Worm (Caenorhabditis elegans) whole organism, L1 larva: Measurements from ENCODE around the gene natc-2.

ENCODE experiments used
- C04F5.9 ChIP-seq: sonication (generic microtip); optimal IDR thresholded peaks from 2 replicates; lab custom pipeline; 2016; ENCODE audit warnings: missing genetic modification characterization, missing compliant biosample characterization
- F16B12.6 ChIP-seq: fragments of 150-350 bp; optimal IDR thresholded peaks from 2 replicates; lab custom pipeline; 2014; ENCODE audit warnings: missing biosample characterization, missing genetic modification characterization
- Y116A8C.19 ChIP-seq: sonication (generic microtip); optimal IDR thresholded peaks from 2 replicates; lab custom pipeline; 2016; ENCODE audit warnings: missing compliant biosample characterization, missing genetic modification characterization, borderline replicate concordance
- aly-2 ChIP-seq: fragments of 150-350 bp; optimal IDR thresholded peaks from 2 replicates; lab custom pipeline; 2014; ENCODE audit warnings: missing biosample characterization, missing genetic modification characterization
- ama-1 ChIP-seq: fragments of 150-350 bp; optimal IDR thresholded peaks from 2 replicates; lab custom pipeline; 2014
- ceh-88 ChIP-seq: fragments of 200-800 bp; sonication (Bioruptor generic); IDR thresholded peaks from 2 replicates; pipeline ENCODE4 v1.3.6; 2022; ENCODE audit warnings: missing genetic modification characterization, missing compliant biosample characterization
- ceh-90 ChIP-seq: sonication (generic microtip); optimal IDR thresholded peaks from 2 replicates; lab custom pipeline; 2016; ENCODE audit warnings: missing genetic modification characterization, missing compliant biosample characterization
- dsc-1 ChIP-seq: sonication (generic microtip); optimal IDR thresholded peaks from 2 replicates; lab custom pipeline; 2016; ENCODE audit warnings: mild to moderate bottlenecking, missing genetic modification characterization, missing compliant biosample characterization
- efl-3 ChIP-seq: fragments of 200-800 bp; sonication (Bioruptor generic); optimal IDR thresholded peaks from 2 replicates; lab custom pipeline; 2018; ENCODE audit warnings: mild to moderate bottlenecking, missing genetic modification characterization, missing compliant biosample characterization
- egl-27 ChIP-seq, 2 experiments: fragments of 150-350 bp in 1 of 2; sonication (generic microtip); optimal IDR thresholded peaks; 3 replicates each; lab custom pipeline; 2017 to 2018; ENCODE audit warnings: missing biosample characterization in 2 of 2, missing genetic modification characterization in 2 of 2, missing genetic modification reagents in 2 of 2
- elt-3 ChIP-seq, 6 experiments: fragments of 150-350 bp in 1 of 6; sonication (generic microtip); optimal IDR thresholded peaks; 2 replicates each; lab custom pipeline; 2017 to 2018; ENCODE audit warnings: missing biosample characterization in 6 of 6, missing genetic modification characterization in 6 of 6, inconsistent platforms in 1 of 6
- fkh-10 ChIP-seq: sonication (generic microtip); optimal IDR thresholded peaks from 2 replicates; lab custom pipeline; 2017; ENCODE audit warnings: missing biosample characterization, missing genetic modification reagents, missing genetic modification characterization
- fkh-4 ChIP-seq: sonication (generic microtip); optimal IDR thresholded peaks from 2 replicates; lab custom pipeline; 2016; ENCODE audit warnings: missing compliant biosample characterization, missing genetic modification characterization, borderline replicate concordance
- fos-1 ChIP-seq: fragments of 150-350 bp; optimal IDR thresholded peaks from 2 replicates; lab custom pipeline; 2014; ENCODE audit warnings: missing biosample characterization, missing genetic modification characterization
- grh-1 ChIP-seq: fragments of 200-800 bp; sonication (Bioruptor generic); IDR thresholded peaks from 2 replicates; pipeline ENCODE4 v1.3.6; 2022; ENCODE audit warnings: missing genetic modification reagents, missing genetic modification characterization, missing compliant biosample characterization
- hlh-17 ChIP-seq: fragments of 200-800 bp; sonication (Bioruptor generic); optimal IDR thresholded peaks from 2 replicates; lab custom pipeline; 2018; ENCODE audit warnings: missing genetic modification characterization, mild to moderate bottlenecking, missing compliant biosample characterization, moderate library complexity, borderline replicate concordance
- hlh-4 ChIP-seq: sonication (generic microtip); optimal IDR thresholded peaks from 2 replicates; lab custom pipeline; 2016; ENCODE audit warnings: mild to moderate bottlenecking, missing genetic modification characterization, missing compliant biosample characterization
- isw-1 ChIP-seq: fragments of 200-800 bp; sonication (Bioruptor generic); IDR thresholded peaks from 2 replicates; pipeline ENCODE4 v1.3.6; 2022; ENCODE audit warnings: missing genetic modification characterization, missing compliant biosample characterization
- lin-13 ChIP-seq: fragments of 150-350 bp; optimal IDR thresholded peaks from 2 replicates; lab custom pipeline; 2014; ENCODE audit warnings: missing biosample characterization, missing genetic modification reagents, missing genetic modification characterization
- lin-14 ChIP-seq: fragments of 200-800 bp; sonication (Bioruptor generic); optimal IDR thresholded peaks from 2 replicates; lab custom pipeline; 2018; ENCODE audit warnings: mild to moderate bottlenecking, missing genetic modification characterization, moderate library complexity, missing compliant biosample characterization
- lin-15B ChIP-seq: fragments of 150-350 bp; sonication (generic microtip); optimal IDR thresholded peaks from 3 replicates; lab custom pipeline; 2014; ENCODE audit warnings: missing biosample characterization, missing genetic modification characterization
- lin-35 ChIP-seq, 2 experiments: fragments of 150-350 bp; optimal IDR thresholded peaks; 2 replicates each; lab custom pipeline; 2014; ENCODE audit warnings: missing biosample characterization in 2 of 2, missing genetic modification characterization in 2 of 2, missing genetic modification reagents in 2 of 2
- lsy-2 ChIP-seq, 2 experiments: fragments of 150-350 bp; optimal IDR thresholded peaks; 2 replicates each; lab custom pipeline; 2014; ENCODE audit warnings: missing biosample characterization in 2 of 2, missing genetic modification characterization in 2 of 2
- mef-2 ChIP-seq: fragments of 150-350 bp; optimal IDR thresholded peaks from 2 replicates; lab custom pipeline; 2014; ENCODE audit warnings: missing biosample characterization, missing genetic modification characterization
- mep-1 ChIP-seq: fragments of 150-350 bp; optimal IDR thresholded peaks from 2 replicates; lab custom pipeline; 2014; ENCODE audit warnings: missing biosample characterization, missing genetic modification characterization
- nhr-11 ChIP-seq: fragments of 150-350 bp; optimal IDR thresholded peaks from 2 replicates; lab custom pipeline; 2014; ENCODE audit warnings: missing biosample characterization, missing genetic modification characterization
- nhr-12 ChIP-seq: sonication (generic microtip); optimal IDR thresholded peaks from 2 replicates; lab custom pipeline; 2017; ENCODE audit warnings: missing biosample characterization, missing genetic modification characterization
- nhr-20 ChIP-seq: sonication (generic microtip); optimal IDR thresholded peaks from 2 replicates; lab custom pipeline; 2016; ENCODE audit warnings: mild to moderate bottlenecking, missing genetic modification characterization, missing compliant biosample characterization
- nhr-237 ChIP-seq: fragments of 150-350 bp; optimal IDR thresholded peaks from 2 replicates; lab custom pipeline; 2014; ENCODE audit warnings: missing biosample characterization, missing genetic modification characterization
- nhr-47 ChIP-seq: sonication (generic microtip); optimal IDR thresholded peaks from 2 replicates; lab custom pipeline; 2016; ENCODE audit warnings: mild to moderate bottlenecking, missing genetic modification characterization, moderate library complexity, missing compliant biosample characterization
- nhr-71 ChIP-seq: sonication (generic microtip); optimal IDR thresholded peaks from 2 replicates; lab custom pipeline; 2016; ENCODE audit warnings: mild to moderate bottlenecking, missing genetic modification characterization, moderate library complexity, missing compliant biosample characterization
- nhr-76 ChIP-seq: sonication (generic microtip); optimal IDR thresholded peaks from 2 replicates; lab custom pipeline; 2017; ENCODE audit warnings: missing biosample characterization, missing genetic modification characterization
- nhr-84 ChIP-seq: sonication (generic microtip); optimal IDR thresholded peaks from 2 replicates; lab custom pipeline; 2017; ENCODE audit warnings: missing biosample characterization, missing genetic modification characterization
- nhr-90 ChIP-seq: sonication (generic microtip); optimal IDR thresholded peaks from 2 replicates; lab custom pipeline; 2016; ENCODE audit warnings: mild to moderate bottlenecking, missing genetic modification characterization, missing compliant biosample characterization; ENCODE audit not compliant: poor library complexity
- pag-3 ChIP-seq: sonication (generic microtip); optimal IDR thresholded peaks from 2 replicates; lab custom pipeline; 2017; ENCODE audit warnings: missing genetic modification characterization, mild to moderate bottlenecking, missing compliant biosample characterization, antibody characterized with exemption, borderline replicate concordance; ENCODE audit not compliant: insufficient read depth
- rnt-1 ChIP-seq: sonication (generic microtip); optimal IDR thresholded peaks from 2 replicates; lab custom pipeline; 2016; ENCODE audit warnings: mild to moderate bottlenecking, missing genetic modification characterization, moderate library complexity, missing compliant biosample characterization
- skn-1 ChIP-seq: fragments of 150-350 bp; optimal IDR thresholded peaks from 2 replicates; lab custom pipeline; 2014; ENCODE audit warnings: missing biosample characterization, missing genetic modification characterization
- snpc-4 ChIP-seq: fragments of 150-350 bp; optimal IDR thresholded peaks from 2 replicates; lab custom pipeline; 2014; ENCODE audit warnings: missing biosample characterization, missing genetic modification characterization
- sox-4 ChIP-seq: sonication (generic microtip); optimal IDR thresholded peaks from 2 replicates; lab custom pipeline; 2016; ENCODE audit warnings: missing genetic modification characterization, missing compliant biosample characterization
- swsn-7 ChIP-seq: sonication (generic microtip); optimal IDR thresholded peaks from 2 replicates; lab custom pipeline; 2016; ENCODE audit warnings: missing genetic modification characterization, missing compliant biosample characterization
- tbx-2 ChIP-seq: sonication (generic microtip); optimal IDR thresholded peaks from 2 replicates; lab custom pipeline; 2016; ENCODE audit warnings: missing genetic modification characterization, missing compliant biosample characterization
- tlp-1 ChIP-seq: fragments of 150-350 bp; optimal IDR thresholded peaks from 2 replicates; lab custom pipeline; 2014; ENCODE audit warnings: missing biosample characterization, missing genetic modification characterization
- unc-130 ChIP-seq: fragments of 150-350 bp; optimal IDR thresholded peaks from 2 replicates; lab custom pipeline; 2017; ENCODE audit warnings: missing biosample characterization, missing genetic modification characterization, inconsistent platforms
- unc-30 ChIP-seq: sonication (generic microtip); optimal IDR thresholded peaks from 2 replicates; lab custom pipeline; 2017; ENCODE audit warnings: missing biosample characterization, missing genetic modification characterization
- zag-1 ChIP-seq: fragments of 150-350 bp; optimal IDR thresholded peaks from 2 replicates; lab custom pipeline; 2014; ENCODE audit warnings: missing biosample characterization, missing genetic modification characterization
- zip-4 ChIP-seq: fragments of 200-800 bp; sonication (Bioruptor generic); optimal IDR thresholded peaks from 2 replicates; lab custom pipeline; 2018; ENCODE audit warnings: mild to moderate bottlenecking, missing genetic modification characterization, moderate library complexity, missing compliant biosample characterization
- ztf-11 ChIP-seq, 2 experiments: sonication (generic microtip); optimal IDR thresholded peaks; 2 replicates each; lab custom pipeline; 2016 to 2017; ENCODE audit warnings: missing genetic modification characterization in 2 of 2, missing biosample characterization in 1 of 2, missing compliant biosample characterization in 1 of 2

natc-2 gene

ce11 chrV:5259448-5259847 lies 14.4 kb upstream of the natc-2 start, which contains the start of gene srt-70:
TSS of gene srt-70 (minus strand) at chrV:5259548.
- no peak for TF ChIP-seq ceh-88 (GFP tag; lab: Robert Waterston, UW)
- no peak for TF ChIP-seq unc-30
- no peak for TF ChIP-seq ceh-90 (tag; lab: Kevin White, UChicago)
- no peak for TF ChIP-seq dsc-1 (tag; lab: Kevin White, UChicago)
- no peak for TF ChIP-seq grh-1
- TF ChIP-seq unc-130 (tag; lab: Kevin White, UChicago) = no peak
- TF ChIP-seq sox-4 (tag; lab: Kevin White, UChicago) = no peak
- no peak for TF ChIP-seq efl-3 (GFP tag; lab: Kevin White, UChicago)
- TF ChIP-seq aly-2 = no peak
- TF ChIP-seq, all 84 proteins: peak for 0

ce11 chrV:5262999-5263398 lies 10.9 kb upstream of the natc-2 start, which contains the start of gene cest-30:
TSS of gene cest-30 (minus strand) at chrV:5263099.
- TF ChIP-seq egl-27 (tag; optimal IDR thresholded peaks at IDR 0.05; lab: Kevin White, UChicago) = no peak
- no peak for TF ChIP-seq ama-1 (lab: Kevin White, UChicago)
- no peak for TF ChIP-seq nhr-71 (tag; lab: Kevin White, UChicago)
- TF ChIP-seq fkh-4 (tag; lab: Kevin White, UChicago) = no peak
- no peak for TF ChIP-seq lsy-2 (tag; optimal IDR thresholded peaks at IDR 0.05; lab: Kevin White, UChicago)
- TF ChIP-seq elt-3 (tag; optimal IDR thresholded peaks at IDR 0.05; lab: Kevin White, UChicago) = no peak
- no peak for TF ChIP-seq lin-14 (GFP tag; lab: Kevin White, UChicago)
- TF ChIP-seq fkh-10 = no peak
- no peak for TF ChIP-seq nhr-237 (tag; lab: Kevin White, UChicago)
- TF ChIP-seq snpc-4 (tag; lab: Kevin White, UChicago) = no peak
- no peak for TF ChIP-seq hlh-17
- TF ChIP-seq tlp-1 (tag; lab: Kevin White, UChicago) = no peak
- TF ChIP-seq mef-2 (tag; lab: Kevin White, UChicago) = no peak
- TF ChIP-seq nhr-20 = no peak
- TF ChIP-seq nhr-47 (tag; lab: Kevin White, UChicago) = no peak
- no peak for TF ChIP-seq pag-3 (tag; lab: Kevin White, UChicago)
- no peak for TF ChIP-seq swsn-7 (tag; lab: Kevin White, UChicago)
- TF ChIP-seq nhr-84 (tag; lab: Kevin White, UChicago) = no peak
- TF ChIP-seq Y116A8C.19 (tag; lab: Kevin White, UChicago) = no peak

- TF ChIP-seq skn-1 (tag; lab: Kevin White, UChicago) (no peak), hlh-17 (no peak), F16B12.6 (tag; lab: Kevin White, UChicago) (no peak), mep-1 (no peak), ceh-90 (tag; lab: Kevin White, UChicago) (no peak), lin-15B (tag; lab: Kevin White, UChicago) (no peak), nhr-90 (tag; lab: Kevin White, UChicago) (no peak), rnt-1 (no peak), ztf-11 (tag; optimal IDR thresholded peaks at IDR 0.05; lab: Kevin White, UChicago) (no peak), tbx-2 (no peak), nhr-47 (tag; lab: Kevin White, UChicago) (no peak), zip-4 (GFP tag; lab: Kevin White, UChicago) (no peak)
Observed at ce11 chrV:5265581-5265980, 8.3 kb upstream of the natc-2 start, which contains the start of the genes srt-69 and B0238.12. TSS of gene srt-69 (minus strand) at chrV:5265681. TSS of gene B0238.12 (plus strand) at chrV:5265844.

DNA sequence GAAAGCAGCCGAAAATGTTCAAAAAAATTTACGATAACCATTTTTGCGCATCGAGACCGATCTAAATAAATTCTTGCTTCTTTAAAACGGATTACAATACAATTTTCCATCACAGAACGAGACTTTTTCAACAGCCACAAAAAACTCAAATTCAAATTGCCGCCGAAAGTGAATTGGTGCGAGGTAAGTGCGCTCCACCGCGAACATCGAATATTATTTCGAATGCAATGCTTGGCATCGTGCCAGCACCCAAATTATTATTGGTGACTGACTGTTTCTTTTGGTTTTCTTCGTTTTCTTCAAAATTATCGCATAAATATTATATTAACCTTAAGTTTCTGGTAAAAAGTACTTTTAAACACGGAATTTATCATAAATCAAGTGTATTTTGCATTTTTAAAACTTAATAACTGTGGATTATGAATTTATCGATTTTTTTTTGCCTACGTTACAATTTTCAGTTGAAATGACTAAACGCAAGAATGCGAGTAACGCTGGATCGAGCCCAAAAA lies 4.8 kb upstream of the natc-2 start, which contains the start of gene penr-1:
TSS of gene penr-1 (plus strand) at position 462 of the 512 bp plus-strand sequence.
- TF ChIP-seq nhr-11 (tag; lab: Kevin White, UChicago) (no peak), ceh-88 (GFP tag; lab: Robert Waterston, UW) (no peak), C04F5.9 (no peak), sox-4 (tag; lab: Kevin White, UChicago) (no peak), lin-35 (GFP tag; optimal IDR thresholded peaks at IDR 0.05; lab: Kevin White, UChicago) (peak; percentile 96 to 98), dsc-1 (tag; lab: Kevin White, UChicago) (peak; percentile 50), nhr-71 (tag; lab: Kevin White, UChicago) (peak; percentile 75), lin-13 (GFP tag; lab: Kevin White, UChicago) (peak; percentile 37), zag-1 (tag; lab: Kevin White, UChicago) (no peak), isw-1 (GFP tag; lab: Robert Waterston, UW) (no peak), nhr-12 (tag; lab: Kevin White, UChicago) (no peak), unc-30 (no peak), snpc-4 (tag; lab: Kevin White, UChicago) (no peak), hlh-4 (tag; lab: Kevin White, UChicago) (no peak), ceh-90 (tag; lab: Kevin White, UChicago) (no peak), nhr-76 (no peak), fos-1 (tag; lab: Kevin White, UChicago) (no peak), rnt-1 (peak; percentile 61), nhr-84 (tag; lab: Kevin White, UChicago) (no peak)
